Worm (Caenorhabditis elegans): ENCODE results near the gene npp-24.

Gene npp-24

ce11 chrII:5551517-5551916 lies 45.8 kb downstream of the npp-24 start, which contains the start of gene C17C3.5:
TSS of gene C17C3.5 (plus strand) at chrII:5551817.
- no peak for TF ChIP-seq tlp-1 (tag; optimal IDR thresholded peaks at IDR 0.05)
- no peak for TF ChIP-seq C16A3.4 (tag; optimal IDR thresholded peaks at IDR 0.05)
- no peak for TF ChIP-seq swsn-7 (tag; optimal IDR thresholded peaks at IDR 0.05)
- no peak for TF ChIP-seq elt-2 (tag; optimal IDR thresholded peaks at IDR 0.05)
- no peak for TF ChIP-seq unc-86 (tag; optimal IDR thresholded peaks at IDR 0.05)
- TF ChIP-seq ces-1 (GFP tag; optimal IDR thresholded peaks at IDR 0.05): no peak
- TF ChIP-seq mab-9 (GFP tag; IDR thresholded peaks at IDR 0.05): no peak

ce11 chrII:5553531-5553930 lies 47.9 kb downstream of the npp-24 start:
- TF ChIP-seq nhr-20 (tag; optimal IDR thresholded peaks at IDR 0.05): peak; percentile 4
- TF ChIP-seq mdl-1 (tag; optimal IDR thresholded peaks at IDR 0.05): no peak
- peak in 1 of 2 experiments; percentile 30 for TF ChIP-seq lin-35 (GFP tag; optimal IDR thresholded peaks at IDR 0.05)
- peak; percentile 31 for TF ChIP-seq pqm-1 (tag; optimal IDR thresholded peaks at IDR 0.05)
- peak; percentile 98 for TF ChIP-seq elt-2 (tag; optimal IDR thresholded peaks at IDR 0.05)
- TF ChIP-seq mep-1 (tag; optimal IDR thresholded peaks at IDR 0.05): no peak
- TF ChIP-seq unc-86 (tag; optimal IDR thresholded peaks at IDR 0.05): no peak
- TF ChIP-seq ceh-8 (GFP tag; optimal IDR thresholded peaks at IDR 0.05): no peak
- TF ChIP-seq nhr-71 (tag; optimal IDR thresholded peaks at IDR 0.05): peak; percentile 18
- peak; percentile 10 for TF ChIP-seq nhr-90 (tag; optimal IDR thresholded peaks at IDR 0.05; ENCODE audit: poor library complexity)

- no peak for TF ChIP-seq nhr-11 (tag; optimal IDR thresholded peaks at IDR 0.05)
- TF ChIP-seq nhr-85 (tag): no peak
- no peak for TF ChIP-seq ces-1 (GFP tag; optimal IDR thresholded peaks at IDR 0.05)
- no peak for TF ChIP-seq efl-1 (optimal IDR thresholded peaks at IDR 0.05)
- no peak for TF ChIP-seq efl-1 (GFP tag; optimal IDR thresholded peaks at IDR 0.05 in 1 of 2)
- no peak for TF ChIP-seq unc-98 (GFP tag; IDR thresholded peaks at IDR 0.05)
These were observed 48.6 kb downstream of the npp-24 start, which contains the start of gene ins-12 for ce11 chrII:5554317-5554716. TSS of gene ins-12 (plus strand) at chrII:5554617.

- TF ChIP-seq ama-1 (optimal IDR thresholded peaks at IDR 0.05) (no peak), blmp-1 (tag; optimal IDR thresholded peaks at IDR 0.05) (no peak), aha-1 (tag; optimal IDR thresholded peaks at IDR 0.05) (no peak), egl-27 (tag; optimal IDR thresholded peaks at IDR 0.05) (no peak), ceh-63 (GFP tag; optimal IDR thresholded peaks at IDR 0.05) (no peak), nhr-85 (tag) (no peak), mab-9 (GFP tag; IDR thresholded peaks at IDR 0.05) (no peak), snpc-4 (tag; optimal IDR thresholded peaks at IDR 0.05) (no peak), nhr-90 (tag; optimal IDR thresholded peaks at IDR 0.05; ENCODE audit: poor library complexity) (no peak), unc-86 (tag; optimal IDR thresholded peaks at IDR 0.05) (no peak), nhr-19 (GFP tag; conservative IDR thresholded peaks at IDR 0.05) (no peak), ztf-11 (tag; optimal IDR thresholded peaks at IDR 0.05) (no peak), mef-2 (tag; optimal IDR thresholded peaks at IDR 0.05) (no peak)
These were observed 49.1 kb downstream of the npp-24 start for ce11 chrII:5554788-5555187.

- TF ChIP-seq swsn-7 (tag; optimal IDR thresholded peaks at IDR 0.05) (no peak), elt-2 (tag; optimal IDR thresholded peaks at IDR 0.05) (peak; percentile 66), efl-1 (optimal IDR thresholded peaks at IDR 0.05) (no peak), efl-1 (GFP tag; optimal IDR thresholded peaks at IDR 0.05 in 1 of 2) (peak in 1 of 2 experiments; percentile 76)
These were observed 49.9 kb downstream of the npp-24 start for ce11 chrII:5555522-5555921.

ce11 chrII:5556431-5556830 lies 50.8 kb downstream of the npp-24 start, which contains the start of gene ins-11:
TSS of gene ins-11 (plus strand) at chrII:5556731.
- TF ChIP-seq nhr-84 (tag; optimal IDR thresholded peaks at IDR 0.05) (no peak), lin-14 (GFP tag; optimal IDR thresholded peaks at IDR 0.05) (no peak), C16A3.4 (tag; optimal IDR thresholded peaks at IDR 0.05) (no peak), rnt-1 (tag; optimal IDR thresholded peaks at IDR 0.05) (no peak), nhr-90 (tag; optimal IDR thresholded peaks at IDR 0.05; ENCODE audit: poor library complexity) (no peak), xbp-1 (tag; optimal IDR thresholded peaks at IDR 0.05) (no peak), ces-1 (GFP tag; optimal IDR thresholded peaks at IDR 0.05) (no peak), nhr-20 (tag; optimal IDR thresholded peaks at IDR 0.05) (no peak), mab-9 (GFP tag; IDR thresholded peaks at IDR 0.05) (no peak), lir-3 (tag; optimal IDR thresholded peaks at IDR 0.05; ENCODE audit: poor library complexity) (no peak), lsy-2 (tag; optimal IDR thresholded peaks at IDR 0.05) (no peak), ets-5 (GFP tag; IDR thresholded peaks at IDR 0.05) (no peak), unc-62 (GFP tag; optimal IDR thresholded peaks at IDR 0.05) (no peak), dpl-1 (GFP tag; optimal IDR thresholded peaks at IDR 0.05) (no peak), ceh-88 (GFP tag; IDR thresholded peaks at IDR 0.05) (no peak)
